Worm (Caenorhabditis elegans) whole organism, midembryonic: ENCODE results near the gene F40F8.11.

ENCODE experiments used
- T22C8.4 ChIP-seq: fragments of 200-800 bp; sonication (Bioruptor generic); IDR thresholded peaks from 2 replicates; pipeline ENCODE4 v1.3.6; 2022; ENCODE audit warnings: missing genetic modification characterization, missing compliant biosample characterization
- cog-1 ChIP-seq: sonication (generic microtip); optimal IDR thresholded peaks from 2 replicates; lab custom pipeline; 2016; ENCODE audit warnings: missing genetic modification characterization, missing compliant biosample characterization
- flt-1 ChIP-seq: fragments of 200-800 bp; sonication (Bioruptor generic); IDR thresholded peaks from 2 replicates; pipeline ENCODE4 v1.3.6; 2022; ENCODE audit warnings: missing genetic modification characterization, missing compliant biosample characterization
- klf-2 ChIP-seq: fragments of 200-800 bp; sonication (Bioruptor generic); conservative IDR thresholded peaks from 2 replicates; pipeline ENCODE4 v1.3.6; 2022; ENCODE audit warnings: missing genetic modification reagents, missing genetic modification characterization, missing compliant biosample characterization
- med-1 ChIP-seq: sonication (generic microtip); optimal IDR thresholded peaks from 2 replicates; lab custom pipeline; 2017; ENCODE audit warnings: missing genetic modification characterization, mild to moderate bottlenecking, missing compliant biosample characterization, antibody characterized with exemption, missing genetic modification reagents; ENCODE audit not compliant: insufficient read depth
- ref-1 ChIP-seq: fragments of 200-800 bp; sonication (Bioruptor generic); conservative IDR thresholded peaks from 2 replicates; pipeline ENCODE4 v1.3.6; 2022; ENCODE audit warnings: missing genetic modification reagents, missing genetic modification characterization, missing compliant biosample characterization
- tab-1 ChIP-seq: fragments of 200-800 bp; sonication (Bioruptor generic); IDR thresholded peaks from 2 replicates; pipeline ENCODE4 v1.3.6; 2022; ENCODE audit warnings: missing genetic modification characterization, missing compliant biosample characterization
- ztf-23 ChIP-seq: fragments of 200-800 bp; sonication (Bioruptor generic); IDR thresholded peaks from 2 replicates; pipeline ENCODE4 v1.3.6; 2022; ENCODE audit warnings: missing genetic modification reagents, missing genetic modification characterization, missing compliant biosample characterization
- ztf-29 ChIP-seq: fragments of 200-800 bp; sonication (Bioruptor generic); IDR thresholded peaks from 2 replicates; pipeline ENCODE4 v1.3.6; 2022; ENCODE audit warnings: missing genetic modification reagents, missing genetic modification characterization, missing compliant biosample characterization

The F40F8.11 gene

DNA sequence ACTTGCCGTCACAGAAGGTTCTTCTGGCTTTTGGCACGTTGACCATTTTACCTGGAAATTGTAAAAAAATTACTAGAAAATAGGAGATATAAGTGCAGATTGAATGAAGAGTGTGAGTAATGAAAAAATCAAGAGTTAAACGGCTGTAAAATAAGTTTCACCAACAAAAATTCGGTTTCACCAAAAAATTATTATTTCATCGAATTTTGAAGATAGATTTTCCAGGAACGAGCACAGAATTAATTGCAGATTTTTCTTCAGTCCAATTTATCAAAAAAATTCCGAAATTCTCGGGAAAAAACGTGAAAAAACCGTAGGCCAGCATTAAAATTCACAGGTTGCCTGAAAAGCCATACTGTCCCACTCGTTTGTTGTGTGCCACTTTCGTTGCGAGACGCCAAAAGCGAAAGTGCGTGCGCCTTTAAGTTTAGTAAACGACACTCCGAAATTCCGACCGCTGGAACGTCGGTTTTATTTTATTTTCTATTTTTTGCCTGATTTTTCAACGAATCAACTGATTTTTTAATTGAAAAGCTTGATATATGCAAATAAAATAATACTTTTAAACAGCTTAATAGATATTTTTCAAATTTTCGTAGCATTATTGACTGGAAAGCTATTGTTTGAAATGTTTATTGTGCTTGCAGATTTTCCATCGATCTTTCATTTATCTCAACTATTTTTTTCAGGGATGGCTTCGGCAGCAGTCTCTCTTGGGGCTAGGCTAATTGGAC is 35.1 kb downstream of the F40F8.11 start, which contains the start of the genes rpl-36.A and nuo-1:
TSS of gene rpl-36.A (minus strand) at position 51 of the 734 bp plus-strand sequence.
TSS of gene nuo-1 (plus strand) at position 684 of the 734 bp plus-strand sequence.
- TF ChIP-seq ztf-23 (GFP tag; lab: Robert Waterston, UW): 0 out of 2 replicates have a peak, but pooled peaks have one; percentile 22
- TF ChIP-seq tab-1 (GFP tag; lab: Robert Waterston, UW): no peak

- TF ChIP-seq cog-1 (tag; lab: Kevin White, UChicago) (no peak), tab-1 (GFP tag; lab: Robert Waterston, UW) (no peak), ztf-29 (GFP tag; lab: Robert Waterston, UW) (no peak), T22C8.4 (no peak), ref-1 (GFP tag; lab: Robert Waterston, UW) (no peak), klf-2 (GFP tag; lab: Robert Waterston, UW) (no peak), flt-1 (no peak), med-1 (GFP tag; lab: Kevin White, UChicago) (no peak), ztf-23 (GFP tag; lab: Robert Waterston, UW) (no peak)
These were observed 36.2 kb downstream of the F40F8.11 start, which contains the start of gene nbs-1 for ce11 chrII:11096233-11096632. Gene nbs-1, minus strand, starts transcription at chrII:11096478.

DNA sequence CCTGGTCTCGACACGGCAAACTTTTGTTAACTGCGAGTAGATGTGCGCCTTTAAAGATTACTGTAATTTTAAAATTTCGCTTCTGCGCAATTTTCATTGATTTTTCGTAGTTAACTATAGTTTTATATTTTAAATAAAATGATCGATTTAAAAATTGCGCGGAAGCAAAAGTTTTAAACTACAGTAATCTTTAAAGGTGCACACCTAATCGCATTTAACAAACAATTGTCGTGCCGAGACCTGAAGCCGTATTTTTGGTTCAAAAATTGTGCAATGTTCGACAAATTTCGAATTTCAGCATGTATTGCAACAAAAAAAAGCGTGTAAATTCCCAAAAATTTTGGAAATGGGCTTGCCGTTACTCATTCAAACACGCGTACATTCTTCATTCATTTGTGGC is 38.0 kb downstream of the F40F8.11 start:
- no peak for TF ChIP-seq cog-1 (tag; lab: Kevin White, UChicago)
- TF ChIP-seq T22C8.4: no peak

ce11 chrII:11092413-11092812 is 40.0 kb downstream of the F40F8.11 start, which contains the start of gene rpl-42:
Gene rpl-42, plus strand, starts transcription at chrII:11092713.
- TF ChIP-seq tab-1 (GFP tag; lab: Robert Waterston, UW) (no peak), flt-1 (no peak), ztf-23 (GFP tag; lab: Robert Waterston, UW) (no peak), ref-1 (GFP tag; lab: Robert Waterston, UW) (no peak), med-1 (GFP tag; lab: Kevin White, UChicago) (no peak), T22C8.4 (no peak), cog-1 (tag; lab: Kevin White, UChicago) (no peak), ztf-29 (GFP tag; lab: Robert Waterston, UW) (no peak), klf-2 (GFP tag; lab: Robert Waterston, UW) (no peak)

DNA sequence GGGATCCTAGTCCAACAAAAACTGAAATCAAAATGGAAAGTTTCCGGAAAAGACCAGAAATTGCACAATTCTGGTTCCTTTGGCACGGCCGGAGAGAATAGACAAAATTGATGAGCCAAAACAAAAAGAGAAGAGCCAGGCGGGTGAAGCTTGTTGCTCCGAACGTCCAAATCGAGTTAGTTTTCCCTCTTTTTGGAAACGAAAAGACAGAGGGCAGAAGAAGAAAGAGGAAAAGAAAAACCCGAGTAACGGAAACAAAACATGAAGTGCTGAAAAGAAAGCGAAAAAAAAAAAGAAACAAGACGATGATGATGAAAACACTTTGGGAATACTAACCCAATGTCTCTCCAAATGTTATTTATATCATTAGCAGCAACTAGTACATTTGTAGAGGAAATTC is 40.8 kb downstream of the F40F8.11 start:
- TF ChIP-seq tab-1 (GFP tag; lab: Robert Waterston, UW) (no peak), flt-1 (no peak), klf-2 (GFP tag; lab: Robert Waterston, UW) (no peak), T22C8.4 (no peak), ztf-23 (GFP tag; lab: Robert Waterston, UW) (no peak), ref-1 (GFP tag; lab: Robert Waterston, UW) (no peak), ztf-29 (GFP tag; lab: Robert Waterston, UW) (no peak)

- TF ChIP-seq ref-1 (GFP tag; lab: Robert Waterston, UW) (no peak), klf-2 (GFP tag; lab: Robert Waterston, UW) (no peak), cog-1 (tag; lab: Kevin White, UChicago) (no peak), T22C8.4 (no peak), med-1 (GFP tag; lab: Kevin White, UChicago) (no peak), flt-1 (no peak), ztf-23 (GFP tag; lab: Robert Waterston, UW) (no peak), ztf-29 (GFP tag; lab: Robert Waterston, UW) (no peak), tab-1 (GFP tag; lab: Robert Waterston, UW) (no peak)
These were observed 43.0 kb downstream of the F40F8.11 start, which contains the start of gene unc-53 for ce11 chrII:11089356-11089755. Gene unc-53, minus strand, starts transcription at chrII:11089456.

ce11 chrII:11088137-11088536 is 44.3 kb downstream of the F40F8.11 start:
- no peak for TF ChIP-seq tab-1 (GFP tag; lab: Robert Waterston, UW)

- TF ChIP-seq tab-1 (GFP tag; lab: Robert Waterston, UW): no peak
- no peak for TF ChIP-seq ztf-29 (GFP tag; lab: Robert Waterston, UW)
- TF ChIP-seq ref-1 (GFP tag; lab: Robert Waterston, UW): no peak
- TF ChIP-seq T22C8.4: no peak
- no peak for TF ChIP-seq flt-1
- TF ChIP-seq cog-1 (tag; lab: Kevin White, UChicago): no peak
- TF ChIP-seq ztf-23 (GFP tag; lab: Robert Waterston, UW): no peak
- no peak for TF ChIP-seq klf-2 (GFP tag; lab: Robert Waterston, UW)
- TF ChIP-seq med-1 (GFP tag; lab: Kevin White, UChicago): no peak
These were observed 45.6 kb downstream of the F40F8.11 start for ce11 chrII:11086770-11087169.
